Fruit fly (Drosophila melanogaster) Kc167 (cell line): ENCODE results near the gene CG43844.

Experiments
- Myc ChIP-seq: fragments of >200 bp; optimal IDR thresholded peaks from 2 replicates; lab custom pipeline; 2017; ENCODE audit warnings: missing external identifiers
- Sin3A ChIP-seq: fragments of >200 bp; optimal IDR thresholded peaks from 2 replicates; lab custom pipeline; 2018; ENCODE audit warnings: missing external identifiers
- h ChIP-seq: fragments of >200 bp; optimal IDR thresholded peaks from 3 replicates; lab custom pipeline; 2018; ENCODE audit warnings: missing external identifiers
- insv ChIP-seq: fragments of >200 bp; optimal IDR thresholded peaks from 3 replicates; lab custom pipeline; 2018; ENCODE audit warnings: missing external identifiers
- psq ChIP-seq: fragments of >200 bp; optimal IDR thresholded peaks from 2 replicates; lab custom pipeline; 2017; ENCODE audit warnings: missing external identifiers
- ttk ChIP-seq: sonication (Bioruptor generic); optimal IDR thresholded peaks from 2 replicates; lab custom pipeline; 2017; ENCODE audit warnings: missing external identifiers

Gene CG43844

dm6 chr3R:21888696-21889602 is at the start of gene CG43844:
Gene CG43844 (plus strand): TSS chr3R:21889539.
- TF ChIP-seq Myc (lab: Kevin White, UChicago): no peak
- TF ChIP-seq Sin3A (lab: Kevin White, UChicago): no peak
- TF ChIP-seq h (lab: Kevin White, UChicago): no peak
- no peak for TF ChIP-seq ttk (lab: Kevin White, UChicago)
- TF ChIP-seq psq (lab: Kevin White, UChicago): no peak
- TF ChIP-seq insv: no peak

- TF ChIP-seq Myc (lab: Kevin White, UChicago) (no peak), insv (no peak), h (lab: Kevin White, UChicago) (no peak), Sin3A (lab: Kevin White, UChicago) (no peak), psq (lab: Kevin White, UChicago) (no peak), ttk (lab: Kevin White, UChicago) (no peak)
Measured at dm6 chr3R:21839636-21840035, 49.7 kb upstream of the CG43844 start.

- TF ChIP-seq h (lab: Kevin White, UChicago): no peak
Measured at dm6 chr3R:21840432-21840831, 48.9 kb upstream of the CG43844 start.

dm6 chr3R:21841474-21842376 is 47.6 kb upstream of the CG43844 start:
- TF ChIP-seq Myc (lab: Kevin White, UChicago): no peak
- TF ChIP-seq Sin3A (lab: Kevin White, UChicago): no peak
- TF ChIP-seq ttk (lab: Kevin White, UChicago): no peak
- no peak for TF ChIP-seq insv
- no peak for TF ChIP-seq psq (lab: Kevin White, UChicago)

dm6 chr3R:21843665-21844064 is 45.7 kb upstream of the CG43844 start, which contains the start of gene Gr93b:
Gene Gr93b (minus strand): TSS chr3R:21843765.
- TF ChIP-seq insv (no peak), ttk (lab: Kevin White, UChicago) (no peak), psq (lab: Kevin White, UChicago) (no peak), Sin3A (lab: Kevin White, UChicago) (no peak), Myc (lab: Kevin White, UChicago) (no peak)

- TF ChIP-seq Sin3A (lab: Kevin White, UChicago) (no peak), h (lab: Kevin White, UChicago) (no peak), insv (no peak), psq (lab: Kevin White, UChicago) (no peak)
Measured at dm6 chr3R:21845165-21845564, 44.2 kb upstream of the CG43844 start, which contains the start of gene Gr93c. Gene Gr93c (minus strand): TSS chr3R:21845265.

- TF ChIP-seq psq (lab: Kevin White, UChicago): no peak
- no peak for TF ChIP-seq insv
- TF ChIP-seq Sin3A (lab: Kevin White, UChicago): no peak
- no peak for TF ChIP-seq ttk (lab: Kevin White, UChicago)
- no peak for TF ChIP-seq Myc (lab: Kevin White, UChicago)
- no peak for TF ChIP-seq h (lab: Kevin White, UChicago)
Measured at dm6 chr3R:21846559-21846958, 42.8 kb upstream of the CG43844 start, which contains the start of gene Gr93d. Gene Gr93d (minus strand): TSS chr3R:21846659.

dm6 chr3R:21847438-21847837 is 41.9 kb upstream of the CG43844 start:
- TF ChIP-seq Myc (lab: Kevin White, UChicago): no peak

- no peak for TF ChIP-seq psq (lab: Kevin White, UChicago)
- TF ChIP-seq insv: no peak
- TF ChIP-seq ttk (lab: Kevin White, UChicago): no peak
- TF ChIP-seq h (lab: Kevin White, UChicago): no peak
- no peak for TF ChIP-seq Myc (lab: Kevin White, UChicago)
- no peak for TF ChIP-seq Sin3A (lab: Kevin White, UChicago)
Measured at dm6 chr3R:21848271-21848670, 41.1 kb upstream of the CG43844 start.

dm6 chr3R:21848987-21849442 is 40.3 kb upstream of the CG43844 start:
- TF ChIP-seq insv (no peak), Myc (lab: Kevin White, UChicago) (no peak), psq (lab: Kevin White, UChicago) (no peak), h (lab: Kevin White, UChicago) (no peak), Sin3A (lab: Kevin White, UChicago) (no peak), ttk (lab: Kevin White, UChicago) (no peak)

dm6 chr3R:21849988-21850460 is 39.3 kb upstream of the CG43844 start:
- TF ChIP-seq ttk (lab: Kevin White, UChicago) (no peak), Sin3A (lab: Kevin White, UChicago) (no peak), psq (lab: Kevin White, UChicago) (no peak), Myc (lab: Kevin White, UChicago) (no peak), insv (no peak), h (lab: Kevin White, UChicago) (no peak)
